Worm (Caenorhabditis elegans) whole organism, L4 larva: ENCODE data around the gene F19G12.1.
A peak's percentile ranks its signal among the peaks of the same experiment; 100 is the strongest.

Source experiments
- F37D6.2 ChIP-seq: sonication (generic microtip); optimal IDR thresholded peaks from 2 replicates; lab custom pipeline; 2016; ENCODE audit warnings: mild to moderate bottlenecking, missing genetic modification characterization, missing compliant biosample characterization
- F49E8.2 ChIP-seq: sonication (generic microtip); optimal IDR thresholded peaks from 2 replicates; lab custom pipeline; 2016; ENCODE audit warnings: missing compliant biosample characterization, mild to moderate bottlenecking, missing genetic modification characterization, borderline replicate concordance
- Y5F2A.4 ChIP-seq: fragments of 200-800 bp; sonication (Bioruptor generic); optimal IDR thresholded peaks from 2 replicates; lab custom pipeline; 2018; ENCODE audit warnings: mild to moderate bottlenecking, missing genetic modification characterization, missing compliant biosample characterization
- Y75B8A.6 ChIP-seq: fragments of 200-800 bp; sonication (Bioruptor generic); IDR thresholded peaks from 2 replicates; pipeline ENCODE4 v1.3.6; 2022; ENCODE audit warnings: missing genetic modification reagents, missing genetic modification characterization, missing compliant biosample characterization
- ZK337.2 ChIP-seq: fragments of 200-800 bp; sonication (Bioruptor generic); IDR thresholded peaks from 2 replicates; pipeline ENCODE4 v1.3.6; 2022; ENCODE audit warnings: missing genetic modification reagents, missing genetic modification characterization, missing compliant biosample characterization
- ZK546.5 ChIP-seq, 2 experiments: sonication (generic microtip); optimal IDR thresholded peaks; 2 replicates each; lab custom pipeline; 2017; ENCODE audit warnings: missing biosample characterization in 2 of 2, missing genetic modification characterization in 2 of 2
- aha-1 ChIP-seq: fragments of 150-350 bp; peaks from one replicate; lab custom pipeline; 2014; ENCODE audit warnings: missing biosample characterization, missing genetic modification characterization
- arid-1 ChIP-seq: fragments of 200-800 bp; sonication (Bioruptor generic); conservative IDR thresholded peaks from 2 replicates; pipeline ENCODE4 v1.3.6; 2022; ENCODE audit warnings: missing genetic modification reagents, missing genetic modification characterization, missing compliant biosample characterization
- ceh-28 ChIP-seq: fragments of 150-350 bp; optimal IDR thresholded peaks from 2 replicates; lab custom pipeline; 2014; ENCODE audit warnings: missing biosample characterization, missing genetic modification reagents, missing genetic modification characterization
- ceh-82 ChIP-seq: sonication (generic microtip); optimal IDR thresholded peaks from 2 replicates; lab custom pipeline; 2017; ENCODE audit warnings: missing biosample characterization, missing genetic modification characterization
- ctbp-1 ChIP-seq: fragments of 200-800 bp; sonication (Bioruptor generic); IDR thresholded peaks from 2 replicates; pipeline ENCODE4 v1.3.6; 2022; ENCODE audit warnings: missing genetic modification reagents, missing genetic modification characterization, missing compliant biosample characterization
- daf-16 ChIP-seq, 3 experiments: sonication (generic microtip); optimal IDR thresholded peaks; 2 replicates each; lab custom pipeline; 2016 to 2017; ENCODE audit warnings: missing genetic modification characterization in 3 of 3, missing genetic modification reagents in 3 of 3, mild to moderate bottlenecking in 2 of 3, missing compliant biosample characterization in 2 of 3, missing biosample characterization in 1 of 3, moderate library complexity in 1 of 3
- dve-1 ChIP-seq: sonication (generic microtip); optimal IDR thresholded peaks from 2 replicates; lab custom pipeline; 2017; ENCODE audit warnings: antibody characterized with exemption, mild to moderate bottlenecking, missing genetic modification characterization, missing compliant biosample characterization; ENCODE audit not compliant: insufficient read depth
- fkh-10 ChIP-seq: fragments of 150-350 bp; optimal IDR thresholded peaks from 2 replicates; lab custom pipeline; 2014; ENCODE audit warnings: missing biosample characterization, missing genetic modification reagents, missing genetic modification characterization
- fos-1 ChIP-seq: fragments of 150-350 bp; optimal IDR thresholded peaks from 2 replicates; lab custom pipeline; 2014; ENCODE audit warnings: missing biosample characterization, missing genetic modification characterization
- hlh-11 ChIP-seq: fragments of 200-800 bp; sonication (Bioruptor generic); optimal IDR thresholded peaks from 2 replicates; lab custom pipeline; 2018; ENCODE audit warnings: mild to moderate bottlenecking, missing genetic modification characterization, missing compliant biosample characterization
- hlh-30 ChIP-seq: sonication (generic microtip); optimal IDR thresholded peaks from 2 replicates; lab custom pipeline; 2017; ENCODE audit warnings: antibody characterized with exemption, mild to moderate bottlenecking, missing genetic modification characterization, missing compliant biosample characterization; ENCODE audit not compliant: insufficient read depth
- hmg-1.1 ChIP-seq: fragments of 200-800 bp; sonication (Bioruptor generic); IDR thresholded peaks from 2 replicates; pipeline ENCODE4 v1.3.6; 2022; ENCODE audit warnings: missing genetic modification reagents, missing genetic modification characterization, missing compliant biosample characterization
- jun-1 ChIP-seq: fragments of 150-350 bp; optimal IDR thresholded peaks from 2 replicates; lab custom pipeline; 2014; ENCODE audit warnings: missing biosample characterization, missing genetic modification reagents, missing genetic modification characterization
- lin-29 ChIP-seq: fragments of 200-800 bp; sonication (Bioruptor generic); IDR thresholded peaks from 2 replicates; pipeline ENCODE4 v1.3.6; 2022; ENCODE audit warnings: missing genetic modification reagents, missing genetic modification characterization, missing compliant biosample characterization
- lin-38 ChIP-seq: fragments of 200-800 bp; sonication (Bioruptor generic); IDR thresholded peaks from 2 replicates; pipeline ENCODE4 v1.3.6; 2022; ENCODE audit warnings: missing genetic modification reagents, missing genetic modification characterization, missing compliant biosample characterization
- lsy-2 ChIP-seq, 2 experiments: fragments of 150-350 bp in 1 of 2; sonication (generic microtip) in 1 of 2; optimal IDR thresholded peaks; 2 replicates each; lab custom pipeline; 2014 to 2017; ENCODE audit warnings: missing biosample characterization in 2 of 2, missing genetic modification characterization in 2 of 2
- madf-5 ChIP-seq, 2 experiments: fragments of 200-800 bp; sonication (Bioruptor generic); IDR thresholded peaks; 2 replicates each; pipeline ENCODE4 v1.3.6; 2022; ENCODE audit warnings: missing compliant biosample characterization in 2 of 2, missing genetic modification characterization in 2 of 2
- mdl-1 ChIP-seq, 2 experiments: fragments of 150-350 bp in 1 of 2; sonication (generic microtip) in 1 of 2; optimal IDR thresholded peaks; 2 replicates each; lab custom pipeline; 2014 to 2017; ENCODE audit warnings: missing biosample characterization in 2 of 2, missing genetic modification characterization in 2 of 2
- mep-1 ChIP-seq: fragments of 150-350 bp; sonication (generic microtip); optimal IDR thresholded peaks from 3 replicates; lab custom pipeline; 2014; ENCODE audit warnings: missing biosample characterization, missing genetic modification characterization
- mes-2 ChIP-seq: sonication (generic microtip); optimal IDR thresholded peaks from 2 replicates; lab custom pipeline; 2016; ENCODE audit warnings: missing genotype, mild to moderate bottlenecking, missing genetic modification characterization, missing compliant biosample characterization; ENCODE audit not compliant: poor library complexity, severe bottlenecking
- mxl-2 ChIP-seq: fragments of 200-800 bp; sonication (Bioruptor generic); conservative IDR thresholded peaks from 2 replicates; pipeline ENCODE4 v1.3.6; 2022; ENCODE audit warnings: missing genetic modification reagents, missing genetic modification characterization, missing compliant biosample characterization
- mxl-3 ChIP-seq: fragments of 200-800 bp; sonication (Bioruptor generic); optimal IDR thresholded peaks from 2 replicates; lab custom pipeline; 2018; ENCODE audit warnings: mild to moderate bottlenecking, missing genetic modification characterization, missing compliant biosample characterization
- nhr-102 ChIP-seq: sonication (generic microtip); optimal IDR thresholded peaks from 2 replicates; lab custom pipeline; 2016; ENCODE audit warnings: mild to moderate bottlenecking, missing genetic modification characterization, moderate library complexity, missing compliant biosample characterization
- nhr-11 ChIP-seq: fragments of 150-350 bp; optimal IDR thresholded peaks from 2 replicates; lab custom pipeline; 2014; ENCODE audit warnings: missing biosample characterization, missing genetic modification characterization
- nhr-28 ChIP-seq: fragments of 150-350 bp; optimal IDR thresholded peaks from 2 replicates; lab custom pipeline; 2014; ENCODE audit warnings: missing biosample characterization, missing genetic modification characterization
- nhr-42 ChIP-seq: fragments of 200-800 bp; sonication (Bioruptor generic); IDR thresholded peaks from 2 replicates; pipeline ENCODE4 v1.3.6; 2022; ENCODE audit warnings: missing genetic modification characterization, missing compliant biosample characterization
- nhr-48 ChIP-seq: sonication (generic microtip); optimal IDR thresholded peaks from 2 replicates; lab custom pipeline; 2016; ENCODE audit warnings: mild to moderate bottlenecking, missing genetic modification characterization, missing compliant biosample characterization
- nhr-6 ChIP-seq: fragments of 150-350 bp; optimal IDR thresholded peaks from 2 replicates; lab custom pipeline; 2014; ENCODE audit warnings: missing biosample characterization, missing genetic modification characterization
- pha-4 ChIP-seq, 2 experiments: fragments of 150-350 bp in 1 of 2; fragments of 200-800 bp in 1 of 2; sonication (Bioruptor generic) in 1 of 2; IDR thresholded peaks in 1 of 2; optimal IDR thresholded peaks in 1 of 2; 2 replicates each; pipeline versions ENCODE4 v1.3.6 to Lab custom; 2014 to 2022; ENCODE audit warnings: missing genetic modification characterization in 2 of 2, missing genetic modification reagents in 2 of 2, missing biosample characterization in 1 of 2, missing compliant biosample characterization in 1 of 2
- php-3 ChIP-seq: fragments of 200-800 bp; sonication (Bioruptor generic); IDR thresholded peaks from 2 replicates; pipeline ENCODE4 v1.3.6; 2022; ENCODE audit warnings: missing genetic modification reagents, missing genetic modification characterization, missing compliant biosample characterization
- pqm-1 ChIP-seq: sonication (generic microtip); optimal IDR thresholded peaks from 2 replicates; lab custom pipeline; 2017; ENCODE audit warnings: missing biosample characterization, missing genetic modification characterization
- rbr-2 ChIP-seq: sonication (generic microtip); optimal IDR thresholded peaks from 2 replicates; lab custom pipeline; 2016; ENCODE audit warnings: missing genotype, missing genetic modification characterization, missing compliant biosample characterization
- set-16 ChIP-seq: fragments of 200-800 bp; sonication (Bioruptor generic); IDR thresholded peaks from 2 replicates; pipeline ENCODE4 v1.3.6; 2022; ENCODE audit warnings: missing genetic modification reagents, missing genetic modification characterization, missing compliant biosample characterization
- snpc-4 ChIP-seq: fragments of 150-350 bp; optimal IDR thresholded peaks from 2 replicates; lab custom pipeline; 2014; ENCODE audit warnings: missing biosample characterization, missing genetic modification characterization
- tag-97 ChIP-seq: fragments of 200-800 bp; sonication (Bioruptor generic); IDR thresholded peaks from 2 replicates; pipeline ENCODE4 v1.3.6; 2022; ENCODE audit warnings: missing genetic modification characterization, missing compliant biosample characterization
- unc-130 ChIP-seq: sonication (generic microtip); optimal IDR thresholded peaks from 2 replicates; lab custom pipeline; 2016; ENCODE audit warnings: missing genetic modification reagents, missing genetic modification characterization, missing compliant biosample characterization
- unc-39 ChIP-seq: sonication (generic microtip); optimal IDR thresholded peaks from 2 replicates; lab custom pipeline; 2017; ENCODE audit warnings: missing biosample characterization, missing genetic modification characterization
- unc-62 ChIP-seq, 3 experiments: fragments of 150-350 bp in 1 of 3; sonication (generic microtip); optimal IDR thresholded peaks in 2 of 3; peaks in 1 of 3; 1 replicate in 1 of 3; 2 replicates in 2 of 3; lab custom pipeline; 2014 to 2017; ENCODE audit warnings: missing biosample characterization in 3 of 3, missing genetic modification characterization in 3 of 3, missing genetic modification reagents in 3 of 3, missing genotype in 1 of 3
- zag-1 ChIP-seq: fragments of 150-350 bp; optimal IDR thresholded peaks from 2 replicates; lab custom pipeline; 2014; ENCODE audit warnings: missing biosample characterization, missing genetic modification characterization

F19G12.1 gene

ce11 chrX:1446593-1447141, 15.9 kb downstream of the F19G12.1 start, which contains the start of gene zfp-3 (continued):
- TF ChIP-seq nhr-42 (GFP tag; lab: Robert Waterston, UW): peak; percentile 87; the same call in 1 of the 2 replicates
- peak; percentile 89 for TF ChIP-seq jun-1 (tag; lab: Kevin White, UChicago)
- TF ChIP-seq F49E8.2 (tag; lab: Kevin White, UChicago): no peak
- no peak for TF ChIP-seq unc-39 (tag; lab: Kevin White, UChicago)
- TF ChIP-seq nhr-48 (tag; lab: Kevin White, UChicago): peak; percentile 85
- TF ChIP-seq set-16 (GFP tag; lab: Robert Waterston, UW): peak; percentile 91
- peak; percentile 86 for TF ChIP-seq nhr-102 (tag; lab: Kevin White, UChicago)
- peak; percentile 58 for TF ChIP-seq zag-1 (tag; lab: Kevin White, UChicago)
- TF ChIP-seq mxl-2: no peak
- TF ChIP-seq fos-1 (tag; lab: Kevin White, UChicago): peak; percentile 25
- TF ChIP-seq rbr-2 (tag; lab: Kevin White, UChicago): peak; percentile 95
- peak; percentile 95 for TF ChIP-seq fkh-10
- no peak for TF ChIP-seq ceh-82
- peak; percentile 84 for TF ChIP-seq pha-4 (GFP tag; IDR thresholded peaks at IDR 0.05; lab: Robert Waterston, UW)
- peak; percentile 28 for TF ChIP-seq pha-4 (tag; optimal IDR thresholded peaks at IDR 0.05; lab: Kevin White, UChicago)
- TF ChIP-seq mxl-3 (GFP tag; lab: Kevin White, UChicago): peak; percentile 90
- TF ChIP-seq lin-29 (GFP tag; lab: Robert Waterston, UW): no peak
- peak; percentile 72 for TF ChIP-seq ceh-28 (tag; lab: Kevin White, UChicago)
- TF ChIP-seq madf-5 (GFP tag; IDR thresholded peaks at IDR 0.05; lab: Robert Waterston, UW): no peak
- TF ChIP-seq mep-1: peak; percentile 97

- TF ChIP-seq Y75B8A.6 (GFP tag; lab: Robert Waterston, UW): no peak
- peak; percentile 57 for TF ChIP-seq hlh-30 (tag; lab: Kevin White, UChicago)
- TF ChIP-seq aha-1 (tag; lab: Kevin White, UChicago): peak; percentile 94
- TF ChIP-seq mxl-2: no peak
- no peak for TF ChIP-seq F37D6.2 (tag; lab: Kevin White, UChicago)
- no peak for TF ChIP-seq unc-130
- TF ChIP-seq ZK337.2: no peak
- peak; percentile 56 for TF ChIP-seq mxl-3 (GFP tag; lab: Kevin White, UChicago)
- no peak for TF ChIP-seq tag-97
- TF ChIP-seq mep-1: peak; percentile 62
- TF ChIP-seq dve-1 (tag; lab: Kevin White, UChicago): peak; percentile 59
- TF ChIP-seq mes-2: peak; percentile 55
- TF ChIP-seq ZK546.5 (tag; optimal IDR thresholded peaks at IDR 0.05; lab: Kevin White, UChicago): no peak
- peak; percentile 61 for TF ChIP-seq hmg-1.1 (GFP tag; lab: Robert Waterston, UW)
- TF ChIP-seq lin-38 (GFP tag; lab: Robert Waterston, UW): peak; percentile 38
- TF ChIP-seq unc-62 (GFP tag; optimal IDR thresholded peaks at IDR 0.05 in 1 of 2; lab: Kevin White, UChicago): peak in 1 of 2 experiments; percentile 98
- no peak for TF ChIP-seq unc-62 (tag; optimal IDR thresholded peaks at IDR 0.05; lab: Kevin White, UChicago)
- no peak for TF ChIP-seq pqm-1 (tag; lab: Kevin White, UChicago)
- TF ChIP-seq arid-1: no peak
- peak in 1 of 2 experiments; percentile 18 for TF ChIP-seq mdl-1 (tag; optimal IDR thresholded peaks at IDR 0.05; lab: Kevin White, UChicago)
- no peak for TF ChIP-seq daf-16 (GFP tag; optimal IDR thresholded peaks at IDR 0.05; lab: Kevin White, UChicago)
- peak; percentile 14 for TF ChIP-seq daf-16 (tag; optimal IDR thresholded peaks at IDR 0.05; lab: Kevin White, UChicago)
- peak; percentile 54 for TF ChIP-seq nhr-6 (tag; lab: Kevin White, UChicago)
- TF ChIP-seq hlh-11 (tag; lab: Kevin White, UChicago): peak; percentile 9
- TF ChIP-seq fkh-10: peak; percentile 4
- no peak for TF ChIP-seq snpc-4
- TF ChIP-seq nhr-28: peak; percentile 41
- no peak for TF ChIP-seq php-3 (GFP tag; lab: Robert Waterston, UW)
- peak in 1 of 2 experiments; percentile 56 for TF ChIP-seq lsy-2 (tag; optimal IDR thresholded peaks at IDR 0.05; lab: Kevin White, UChicago)
- TF ChIP-seq Y5F2A.4 (GFP tag; lab: Kevin White, UChicago): no peak
- TF ChIP-seq nhr-11 (tag; lab: Kevin White, UChicago): peak; percentile 22
- no peak for TF ChIP-seq ctbp-1 (GFP tag; lab: Robert Waterston, UW)
These were observed 19.6 kb downstream of the F19G12.1 start, which contains the start of gene W05H7.1 for ce11 chrX:1450352-1450818. TSS of gene W05H7.1 (plus strand) at chrX:1450768.
